Worm (Caenorhabditis elegans) whole organism, midembryonic: ENCODE data around the gene C04F5.8.

Source experiments
- T22C8.4 ChIP-seq: fragments of 200-800 bp; sonication (Bioruptor generic); IDR thresholded peaks from 2 replicates; pipeline ENCODE4 v1.3.6; 2022; ENCODE audit warnings: missing genetic modification characterization, missing compliant biosample characterization
- cog-1 ChIP-seq: sonication (generic microtip); optimal IDR thresholded peaks from 2 replicates; lab custom pipeline; 2016; ENCODE audit warnings: missing genetic modification characterization, missing compliant biosample characterization
- flt-1 ChIP-seq: fragments of 200-800 bp; sonication (Bioruptor generic); IDR thresholded peaks from 2 replicates; pipeline ENCODE4 v1.3.6; 2022; ENCODE audit warnings: missing genetic modification characterization, missing compliant biosample characterization
- klf-2 ChIP-seq: fragments of 200-800 bp; sonication (Bioruptor generic); conservative IDR thresholded peaks from 2 replicates; pipeline ENCODE4 v1.3.6; 2022; ENCODE audit warnings: missing genetic modification reagents, missing genetic modification characterization, missing compliant biosample characterization
- med-1 ChIP-seq: sonication (generic microtip); optimal IDR thresholded peaks from 2 replicates; lab custom pipeline; 2017; ENCODE audit warnings: missing genetic modification characterization, mild to moderate bottlenecking, missing compliant biosample characterization, antibody characterized with exemption, missing genetic modification reagents; ENCODE audit not compliant: insufficient read depth
- ref-1 ChIP-seq: fragments of 200-800 bp; sonication (Bioruptor generic); conservative IDR thresholded peaks from 2 replicates; pipeline ENCODE4 v1.3.6; 2022; ENCODE audit warnings: missing genetic modification reagents, missing genetic modification characterization, missing compliant biosample characterization

ce11 chrV:5102017-5102416 is 11.5 kb downstream of the C04F5.8 start, which contains the start of gene srab-1:
- no peak for TF ChIP-seq klf-2 (GFP tag; lab: Robert Waterston, UW)
- TF ChIP-seq ref-1 (GFP tag; lab: Robert Waterston, UW), result no peak
- TF ChIP-seq flt-1, result no peak
- TF ChIP-seq med-1 (GFP tag; lab: Kevin White, UChicago), result no peak
- no peak for TF ChIP-seq cog-1 (tag; lab: Kevin White, UChicago)
- TF ChIP-seq T22C8.4 (GFP tag; lab: Robert Waterston, UW), result no peak
